Fruit fly (Drosophila melanogaster) whole organism, embryonic: ENCODE results near the gene jagn.

Experiments
- BEAF-32 ChIP-seq: fragments of 200-800 bp; sonication (Bioruptor generic); optimal IDR thresholded peaks from 3 replicates; lab custom pipeline; 2017; ENCODE audit warnings: missing biosample characterization, missing genetic modification characterization, mild to moderate bottlenecking, moderate library complexity, missing genetic modification reagents
- Bgb ChIP-seq: fragments of 200-800 bp; sonication (Bioruptor generic); IDR thresholded peaks from 2 replicates; pipeline ENCODE4 v1.3.6; 2022; ENCODE audit warnings: missing biosample characterization, missing genetic modification characterization; ENCODE audit not compliant: partially characterized antibody
- CG12659 ChIP-seq: fragments of 200-800 bp; sonication (Bioruptor generic); optimal IDR thresholded peaks from 3 replicates; lab custom pipeline; 2017; ENCODE audit warnings: mild to moderate bottlenecking, missing biosample characterization, missing genetic modification reagents, missing genetic modification characterization
- CG14965 ChIP-seq: fragments of 200-800 bp; sonication (Bioruptor generic); optimal IDR thresholded peaks from 2 replicates; lab custom pipeline; 2016; ENCODE audit warnings: missing biosample characterization, missing genetic modification characterization, borderline replicate concordance
- CG17829 ChIP-seq: fragments of 200-800 bp; optimal IDR thresholded peaks from 2 replicates; lab custom pipeline; 2019; ENCODE audit warnings: missing biosample characterization, mild to moderate bottlenecking, missing genetic modification characterization, moderate library complexity
- CG2116 ChIP-seq: fragments of 200-800 bp; sonication (Bioruptor generic); optimal IDR thresholded peaks from 3 replicates; lab custom pipeline; 2018; ENCODE audit warnings: missing biosample characterization, mild to moderate bottlenecking, missing genetic modification characterization
- CG2712 ChIP-seq: fragments of 200-800 bp; optimal IDR thresholded peaks from 3 replicates; lab custom pipeline; 2019; ENCODE audit warnings: missing biosample characterization, mild to moderate bottlenecking, missing genetic modification characterization, moderate library complexity
- CG30020 ChIP-seq: fragments of 200-800 bp; optimal IDR thresholded peaks from 2 replicates; lab custom pipeline; 2019; ENCODE audit warnings: missing biosample characterization, mild to moderate bottlenecking, missing genetic modification characterization, moderate library complexity
- CG3065 ChIP-seq: fragments of 200-800 bp; sonication (Bioruptor generic); optimal IDR thresholded peaks from 2 replicates; lab custom pipeline; 2016; ENCODE audit warnings: missing biosample characterization, missing genetic modification characterization
- CG32767 ChIP-seq: fragments of 200-800 bp; sonication (Bioruptor generic); IDR thresholded peaks from 2 replicates; pipeline ENCODE4 v1.3.6; 2022; ENCODE audit warnings: missing biosample characterization, missing genetic modification characterization
- CG33557 ChIP-seq: fragments of 200-800 bp; sonication (Bioruptor generic); optimal IDR thresholded peaks from 2 replicates; lab custom pipeline; 2019; ENCODE audit warnings: missing biosample characterization, mild to moderate bottlenecking, missing genetic modification characterization, moderate library complexity
- CG7963 ChIP-seq: fragments of 200-800 bp; sonication (Bioruptor generic); IDR thresholded peaks from 3 replicates; pipeline ENCODE4 v1.3.6; 2022; ENCODE audit warnings: missing biosample characterization, missing genetic modification characterization; ENCODE audit not compliant: partially characterized antibody
- CG8359 ChIP-seq: fragments of 200-800 bp; sonication (Bioruptor generic); optimal IDR thresholded peaks from 2 replicates; lab custom pipeline; 2017; ENCODE audit warnings: missing biosample characterization, mild to moderate bottlenecking, missing genetic modification characterization, borderline replicate concordance
- CG8478 ChIP-seq: fragments of >200 bp; optimal IDR thresholded peaks from 2 replicates; lab custom pipeline; 2018
- CG9797 ChIP-seq: fragments of 200-800 bp; sonication (Bioruptor generic); optimal IDR thresholded peaks from 3 replicates; lab custom pipeline; 2018; ENCODE audit warnings: missing biosample characterization, mild to moderate bottlenecking, missing genetic modification characterization
- CTCF ChIP-seq: fragments of 200-800 bp; sonication (Bioruptor generic); optimal IDR thresholded peaks from 2 replicates; lab custom pipeline; 2017; ENCODE audit warnings: missing biosample characterization, mild to moderate bottlenecking, missing genetic modification characterization, moderate library complexity
- CoRest ChIP-seq: fragments of 200-800 bp; sonication (Bioruptor generic); optimal IDR thresholded peaks from 3 replicates; lab custom pipeline; 2018; ENCODE audit warnings: missing biosample characterization, mild to moderate bottlenecking, missing genetic modification characterization, moderate library complexity
- D19A ChIP-seq: fragments of 200-800 bp; optimal IDR thresholded peaks from 3 replicates; lab custom pipeline; 2019; ENCODE audit warnings: missing biosample characterization, mild to moderate bottlenecking, missing genetic modification characterization, moderate library complexity
- Dref ChIP-seq: fragments of 200-800 bp; sonication (Bioruptor generic); IDR thresholded peaks from 2 replicates; pipeline ENCODE4 v1.3.6; 2022; ENCODE audit warnings: missing biosample characterization, missing genetic modification characterization
- Drgx ChIP-seq: fragments of 200-800 bp; sonication (Bioruptor generic); IDR thresholded peaks from 2 replicates; pipeline ENCODE4 v1.3.6; 2022; ENCODE audit warnings: missing biosample characterization, missing genetic modification characterization
- HmgD ChIP-seq: fragments of 200-800 bp; sonication (Bioruptor generic); optimal IDR thresholded peaks from 3 replicates; lab custom pipeline; 2016; ENCODE audit warnings: missing biosample characterization, missing genetic modification characterization
- Hr3 ChIP-seq: fragments of 200-800 bp; sonication (Bioruptor generic); optimal IDR thresholded peaks from 3 replicates; lab custom pipeline; 2016; ENCODE audit warnings: missing biosample characterization, missing genetic modification characterization
- Hr39 ChIP-seq: fragments of >200 bp; optimal IDR thresholded peaks from 2 replicates; lab custom pipeline; 2017
- Lhr ChIP-seq: fragments of 200-800 bp; sonication (Bioruptor generic); optimal IDR thresholded peaks from 3 replicates; lab custom pipeline; 2017; ENCODE audit warnings: mild to moderate bottlenecking, missing biosample characterization, missing genetic modification reagents, missing genetic modification characterization
- MBD-R2 ChIP-seq: fragments of 200-800 bp; sonication (Bioruptor generic); IDR thresholded peaks from 2 replicates; pipeline ENCODE4 v1.3.6; 2022; ENCODE audit warnings: missing biosample characterization, missing genetic modification characterization
- Oaz ChIP-seq: fragments of 200-800 bp; sonication (Bioruptor generic); IDR thresholded peaks from 2 replicates; pipeline ENCODE4 v1.3.6; 2022; ENCODE audit warnings: missing biosample characterization, missing genetic modification characterization
- Scr ChIP-seq: fragments of 200-800 bp; sonication (Bioruptor generic); IDR thresholded peaks from 2 replicates; pipeline ENCODE4 v1.3.6; 2022; ENCODE audit warnings: missing biosample characterization, missing genetic modification characterization; ENCODE audit not compliant: partially characterized antibody
- Xrp1 ChIP-seq: fragments of 200-800 bp; sonication (Bioruptor generic); IDR thresholded peaks from 2 replicates; pipeline ENCODE4 v1.3.6; 2022; ENCODE audit warnings: missing biosample characterization, missing genetic modification characterization
- abd-A ChIP-seq: fragments of 200-800 bp; sonication (Bioruptor generic); optimal IDR thresholded peaks from 3 replicates; lab custom pipeline; 2019; ENCODE audit warnings: missing biosample characterization, mild to moderate bottlenecking, missing genetic modification characterization, moderate library complexity
- amos ChIP-seq: fragments of 200-800 bp; sonication (Bioruptor generic); IDR thresholded peaks from 2 replicates; pipeline ENCODE4 v1.3.6; 2022; ENCODE audit warnings: missing biosample characterization, missing genetic modification characterization; ENCODE audit not compliant: partially characterized antibody
- caup ChIP-seq: fragments of 200-800 bp; sonication (Bioruptor generic); optimal IDR thresholded peaks from 3 replicates; lab custom pipeline; 2017; ENCODE audit warnings: missing biosample characterization, mild to moderate bottlenecking, missing genetic modification characterization, moderate library complexity; ENCODE audit not compliant: severe bottlenecking
- crp ChIP-seq, 2 experiments: fragments of 200-800 bp; sonication (Bioruptor generic); optimal IDR thresholded peaks; 2 replicates in 1 of 2; 3 replicates in 1 of 2; lab custom pipeline; 2017; ENCODE audit warnings: missing biosample characterization in 2 of 2, missing genetic modification characterization in 2 of 2, mild to moderate bottlenecking in 1 of 2, moderate library complexity in 1 of 2
- dm ChIP-seq: fragments of 200-800 bp; sonication (Bioruptor generic); optimal IDR thresholded peaks from 3 replicates; lab custom pipeline; 2016; ENCODE audit warnings: missing biosample characterization, missing genetic modification characterization
- dpn ChIP-seq, 2 experiments: fragments of 200-800 bp; sonication (Bioruptor generic); optimal IDR thresholded peaks; 3 replicates each; lab custom pipeline; 2016; ENCODE audit warnings: missing biosample characterization in 2 of 2, missing genetic modification characterization in 2 of 2
- fd3F ChIP-seq: fragments of 200-800 bp; sonication (Bioruptor generic); optimal IDR thresholded peaks from 2 replicates; lab custom pipeline; 2018; ENCODE audit warnings: missing biosample characterization, mild to moderate bottlenecking, missing genetic modification characterization, moderate library complexity
- h ChIP-seq: fragments of >200 bp; optimal IDR thresholded peaks from 2 replicates; lab custom pipeline; 2017
- jing ChIP-seq: fragments of 200-800 bp; sonication (Bioruptor generic); optimal IDR thresholded peaks from 2 replicates; lab custom pipeline; 2018; ENCODE audit warnings: missing biosample characterization, mild to moderate bottlenecking, missing genetic modification characterization
- jumu ChIP-seq: fragments of 200-800 bp; sonication (Bioruptor generic); optimal IDR thresholded peaks from 3 replicates; lab custom pipeline; 2016; ENCODE audit warnings: missing biosample characterization, missing genetic modification characterization
- knrl ChIP-seq: fragments of 200-800 bp; sonication (Bioruptor generic); IDR thresholded peaks from 3 replicates; pipeline ENCODE4 v1.3.6; 2022; ENCODE audit warnings: missing biosample characterization, missing genetic modification characterization; ENCODE audit not compliant: partially characterized antibody
- mam ChIP-seq: fragments of 200-800 bp; sonication (Bioruptor generic); optimal IDR thresholded peaks from 3 replicates; lab custom pipeline; 2016; ENCODE audit warnings: missing biosample characterization, missing genetic modification characterization
- nau ChIP-seq: fragments of 200-800 bp; sonication (Bioruptor generic); optimal IDR thresholded peaks from 3 replicates; lab custom pipeline; 2017; ENCODE audit warnings: missing biosample characterization, mild to moderate bottlenecking, missing genetic modification characterization, missing genetic modification reagents
- pita ChIP-seq: fragments of 200-800 bp; sonication (Bioruptor generic); optimal IDR thresholded peaks from 2 replicates; lab custom pipeline; 2017; ENCODE audit warnings: missing biosample characterization, mild to moderate bottlenecking, missing genetic modification characterization
- pzg ChIP-seq: fragments of 200-800 bp; sonication (Bioruptor generic); optimal IDR thresholded peaks from 3 replicates; lab custom pipeline; 2018; ENCODE audit warnings: missing biosample characterization, mild to moderate bottlenecking, missing genetic modification characterization, moderate library complexity
- ranshi ChIP-seq: fragments of 200-800 bp; sonication (Bioruptor generic); IDR thresholded peaks from 2 replicates; pipeline ENCODE4 v1.3.6; 2022; ENCODE audit warnings: missing biosample characterization, missing genetic modification characterization
- ro ChIP-seq: fragments of 200-800 bp; sonication (Bioruptor generic); IDR thresholded peaks from 2 replicates; pipeline ENCODE4 v1.3.6; 2022; ENCODE audit warnings: missing biosample characterization, missing genetic modification characterization
- sens ChIP-seq: fragments of 200-800 bp; sonication (Bioruptor generic); peaks from one replicate; lab custom pipeline; 2016; ENCODE audit warnings: missing biosample characterization, missing genetic modification characterization
- sens-2 ChIP-seq: fragments of 200-800 bp; sonication (Bioruptor generic); IDR thresholded peaks from 2 replicates; pipeline ENCODE4 v1.3.6; 2022; ENCODE audit warnings: missing biosample characterization, missing genetic modification characterization
- sr ChIP-seq: fragments of 200-800 bp; sonication (Bioruptor generic); IDR thresholded peaks from 3 replicates; pipeline ENCODE4 v1.3.6; 2022; ENCODE audit warnings: missing biosample characterization, missing genetic modification characterization
- stwl ChIP-seq: fragments of 200-800 bp; sonication (Bioruptor generic); optimal IDR thresholded peaks from 3 replicates; lab custom pipeline; 2018; ENCODE audit warnings: missing biosample characterization, mild to moderate bottlenecking, missing genetic modification characterization, moderate library complexity
- tio ChIP-seq: fragments of 200-800 bp; sonication (Bioruptor generic); optimal IDR thresholded peaks from 2 replicates; lab custom pipeline; 2017; ENCODE audit warnings: missing biosample characterization, missing genetic modification characterization, inconsistent platforms
- trem ChIP-seq: fragments of 200-800 bp; optimal IDR thresholded peaks from 3 replicates; lab custom pipeline; 2019; ENCODE audit warnings: missing biosample characterization, mild to moderate bottlenecking, missing genetic modification characterization, moderate library complexity
- zen ChIP-seq: fragments of 200-800 bp; sonication (Bioruptor generic); optimal IDR thresholded peaks from 3 replicates; lab custom pipeline; 2018; ENCODE audit warnings: missing biosample characterization, mild to moderate bottlenecking, missing genetic modification characterization, moderate library complexity

The jagn gene

DNA sequence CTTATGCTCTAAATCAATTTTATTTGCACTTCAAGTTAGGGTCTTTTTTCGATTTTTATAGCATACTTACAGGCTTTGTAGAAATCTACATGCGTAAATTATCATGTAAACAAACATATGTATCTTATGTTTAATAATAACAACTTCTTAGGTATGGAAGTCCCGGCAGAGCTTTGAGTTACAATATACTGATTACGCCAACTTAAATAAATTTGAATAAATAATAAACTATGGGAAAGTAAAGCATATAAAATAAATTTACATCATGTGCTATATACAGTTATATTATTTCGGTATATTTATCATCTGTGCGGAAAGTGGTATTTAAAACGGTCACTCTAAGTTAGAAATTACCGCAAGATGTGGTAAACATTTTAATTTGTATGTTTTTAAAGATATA lies 45.9 kb upstream of the jagn start, which contains the start of gene CG1239:
TSS of gene CG1239 (plus strand) at position 333 of the 400 bp plus-strand sequence.
- TF ChIP-seq CG7963 (GFP tag; lab: Robert Waterston, UW) (no peak), CG8359 (GFP tag; lab: Kevin White, UChicago) (no peak), nau (GFP tag; lab: Kevin White, UChicago) (no peak), h (no peak), abd-A (tag; lab: Kevin White, UChicago) (no peak), zen (tag; lab: Kevin White, UChicago) (peak; percentile 48), mam (no peak), sr (GFP tag; lab: Robert Waterston, UW) (no peak), MBD-R2 (GFP tag; lab: Robert Waterston, UW) (peak; percentile 50; the same call in 1 of the 2 replicates), Oaz (GFP tag; lab: Robert Waterston, UW) (no peak), fd3F (no peak), ranshi (GFP tag; lab: Robert Waterston, UW) (no peak), amos (GFP tag; lab: Robert Waterston, UW) (peak; percentile 45), Scr (GFP tag; lab: Robert Waterston, UW) (0 out of 2 replicates have a peak, but pooled peaks have one; percentile 23), knrl (GFP tag; lab: Robert Waterston, UW) (0 out of 3 replicates have a peak, but pooled peaks have one; percentile 28), CoRest (tag; lab: Kevin White, UChicago) (peak; percentile 21), jumu (GFP tag; lab: Kevin White, UChicago) (no peak), tio (GFP tag; lab: Kevin White, UChicago) (no peak), dpn (GFP tag; optimal IDR thresholded peaks at IDR 0.05; lab: Kevin White, UChicago) (no peak), BEAF-32 (peak; percentile 17), crp (GFP tag; optimal IDR thresholded peaks at IDR 0.05; lab: Kevin White, UChicago) (peak in 1 of 2 experiments; percentile 58), CG9797 (GFP tag; lab: Kevin White, UChicago) (peak; percentile 78), CG12659 (GFP tag; lab: Kevin White, UChicago) (peak; percentile 50), CG2116 (peak; percentile 24), Xrp1 (GFP tag; lab: Robert Waterston, UW) (no peak), pita (GFP tag; lab: Kevin White, UChicago) (peak; percentile 18), dm (no peak), ro (no peak), D19A (tag; lab: Kevin White, UChicago) (peak; percentile 3), CG3065 (GFP tag; lab: Kevin White, UChicago) (no peak), CG2712 (tag; lab: Kevin White, UChicago) (peak; percentile 31), CG14965 (GFP tag; lab: Kevin White, UChicago) (no peak), jing (GFP tag; lab: Kevin White, UChicago) (no peak), CG8478 (lab: Kevin White, UChicago) (no peak), CG32767 (no peak), CTCF (GFP tag; lab: Kevin White, UChicago) (peak; percentile 73), CG17829 (peak; percentile 37), Drgx (GFP tag; lab: Robert Waterston, UW) (no peak), trem (tag; lab: Kevin White, UChicago) (peak; percentile 72), Bgb (GFP tag; lab: Robert Waterston, UW) (0 out of 2 replicates have a peak, but pooled peaks have one; percentile 20), caup (GFP tag; lab: Kevin White, UChicago) (no peak), sens (GFP tag; lab: Kevin White, UChicago) (peak; percentile 76), pzg (GFP tag; lab: Kevin White, UChicago) (peak; percentile 39), CG30020 (tag; lab: Kevin White, UChicago) (peak; percentile 63), sens-2 (GFP tag; lab: Robert Waterston, UW) (no peak), Dref (GFP tag; lab: Robert Waterston, UW) (no peak), Hr3 (GFP tag; lab: Kevin White, UChicago) (no peak), HmgD (GFP tag; lab: Kevin White, UChicago) (no peak), stwl (tag; lab: Kevin White, UChicago) (peak; percentile 34), CG33557 (GFP tag; lab: Kevin White, UChicago) (no peak), Lhr (GFP tag; lab: Kevin White, UChicago) (peak; percentile 60), Hr39 (no peak)
